Worm (Caenorhabditis elegans) whole organism, midembryonic: ENCODE measurements around the gene gpcp-1.

ENCODE experiments used
- T22C8.4 ChIP-seq: fragments of 200-800 bp; sonication (Bioruptor generic); IDR thresholded peaks from 2 replicates; pipeline ENCODE4 v1.3.6; 2022; ENCODE audit warnings: missing genetic modification characterization, missing compliant biosample characterization
- cog-1 ChIP-seq: sonication (generic microtip); optimal IDR thresholded peaks from 2 replicates; lab custom pipeline; 2016; ENCODE audit warnings: missing genetic modification characterization, missing compliant biosample characterization
- flt-1 ChIP-seq: fragments of 200-800 bp; sonication (Bioruptor generic); IDR thresholded peaks from 2 replicates; pipeline ENCODE4 v1.3.6; 2022; ENCODE audit warnings: missing genetic modification characterization, missing compliant biosample characterization
- klf-2 ChIP-seq: fragments of 200-800 bp; sonication (Bioruptor generic); conservative IDR thresholded peaks from 2 replicates; pipeline ENCODE4 v1.3.6; 2022; ENCODE audit warnings: missing genetic modification reagents, missing genetic modification characterization, missing compliant biosample characterization
- med-1 ChIP-seq: sonication (generic microtip); optimal IDR thresholded peaks from 2 replicates; lab custom pipeline; 2017; ENCODE audit warnings: missing genetic modification characterization, mild to moderate bottlenecking, missing compliant biosample characterization, antibody characterized with exemption, missing genetic modification reagents; ENCODE audit not compliant: insufficient read depth
- ref-1 ChIP-seq: fragments of 200-800 bp; sonication (Bioruptor generic); conservative IDR thresholded peaks from 2 replicates; pipeline ENCODE4 v1.3.6; 2022; ENCODE audit warnings: missing genetic modification reagents, missing genetic modification characterization, missing compliant biosample characterization
- tab-1 ChIP-seq: fragments of 200-800 bp; sonication (Bioruptor generic); IDR thresholded peaks from 2 replicates; pipeline ENCODE4 v1.3.6; 2022; ENCODE audit warnings: missing genetic modification characterization, missing compliant biosample characterization
- ztf-23 ChIP-seq: fragments of 200-800 bp; sonication (Bioruptor generic); IDR thresholded peaks from 2 replicates; pipeline ENCODE4 v1.3.6; 2022; ENCODE audit warnings: missing genetic modification reagents, missing genetic modification characterization, missing compliant biosample characterization
- ztf-29 ChIP-seq: fragments of 200-800 bp; sonication (Bioruptor generic); IDR thresholded peaks from 2 replicates; pipeline ENCODE4 v1.3.6; 2022; ENCODE audit warnings: missing genetic modification reagents, missing genetic modification characterization, missing compliant biosample characterization

Gene gpcp-1

DNA sequence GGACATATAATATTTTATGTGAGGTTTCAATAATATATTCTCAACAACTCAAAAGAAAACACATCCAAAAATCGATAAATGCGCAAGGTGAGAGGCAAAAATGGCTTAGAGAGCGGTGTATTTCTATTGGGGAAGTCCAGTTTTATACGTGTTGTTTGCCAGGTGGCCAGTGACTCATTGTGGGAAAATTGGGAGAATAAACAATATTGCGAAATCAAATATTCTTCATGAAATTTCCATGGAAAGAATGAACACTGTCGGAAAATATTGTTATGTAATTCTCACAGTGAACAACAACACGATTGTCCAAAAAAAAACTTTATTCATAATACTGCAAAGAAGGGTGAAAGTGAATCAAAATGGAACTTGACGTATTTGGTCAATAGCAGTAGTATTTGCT, 22.8 kb downstream of the gpcp-1 start:
- TF ChIP-seq flt-1 (GFP tag; lab: Robert Waterston, UW) (no peak), cog-1 (tag; lab: Kevin White, UChicago) (no peak), ref-1 (GFP tag; lab: Robert Waterston, UW) (no peak), ztf-23 (GFP tag; lab: Robert Waterston, UW) (no peak), ztf-29 (GFP tag; lab: Robert Waterston, UW) (no peak), med-1 (GFP tag; lab: Kevin White, UChicago) (no peak), tab-1 (GFP tag; lab: Robert Waterston, UW) (no peak), klf-2 (no peak), T22C8.4 (no peak)

DNA sequence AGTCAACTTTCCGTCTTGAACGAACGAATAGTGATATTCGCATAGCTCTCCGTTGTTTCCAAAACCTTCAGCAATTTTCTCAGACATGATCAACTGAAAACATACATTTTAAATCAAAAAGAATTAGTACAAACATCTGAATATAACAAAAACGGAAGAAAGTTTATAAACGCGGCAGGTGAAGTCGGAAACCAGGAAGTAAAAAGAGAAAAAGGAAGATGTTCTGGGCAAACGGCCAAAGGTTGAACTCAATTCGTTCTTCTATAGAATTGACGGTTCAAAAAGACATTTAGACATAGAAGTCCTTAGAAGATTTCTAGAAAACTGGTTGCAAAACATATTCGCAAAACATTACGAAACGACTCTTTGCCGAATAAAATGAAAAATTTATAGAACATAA, 23.2 kb downstream of the gpcp-1 start, which contains the start of gene F52E4.5:
Gene F52E4.5, minus strand, starts transcription at position 101 of the 400 bp plus-strand sequence.
- TF ChIP-seq tab-1 (GFP tag; lab: Robert Waterston, UW) = no peak
- TF ChIP-seq ztf-29 (GFP tag; lab: Robert Waterston, UW) = no peak
- no peak for TF ChIP-seq klf-2
- no peak for TF ChIP-seq T22C8.4
- no peak for TF ChIP-seq cog-1 (tag; lab: Kevin White, UChicago)

- TF ChIP-seq cog-1 (tag; lab: Kevin White, UChicago) (no peak), med-1 (GFP tag; lab: Kevin White, UChicago) (no peak), flt-1 (GFP tag; lab: Robert Waterston, UW) (no peak), ztf-23 (GFP tag; lab: Robert Waterston, UW) (no peak), ref-1 (GFP tag; lab: Robert Waterston, UW) (no peak), klf-2 (no peak), tab-1 (GFP tag; lab: Robert Waterston, UW) (no peak), ztf-29 (GFP tag; lab: Robert Waterston, UW) (no peak), T22C8.4 (no peak)
Observed at ce11 chrX:3080825-3081224, 29.6 kb downstream of the gpcp-1 start, which contains the start of gene twk-16. twk-16 (plus strand) TSS chrX:3081125.

DNA sequence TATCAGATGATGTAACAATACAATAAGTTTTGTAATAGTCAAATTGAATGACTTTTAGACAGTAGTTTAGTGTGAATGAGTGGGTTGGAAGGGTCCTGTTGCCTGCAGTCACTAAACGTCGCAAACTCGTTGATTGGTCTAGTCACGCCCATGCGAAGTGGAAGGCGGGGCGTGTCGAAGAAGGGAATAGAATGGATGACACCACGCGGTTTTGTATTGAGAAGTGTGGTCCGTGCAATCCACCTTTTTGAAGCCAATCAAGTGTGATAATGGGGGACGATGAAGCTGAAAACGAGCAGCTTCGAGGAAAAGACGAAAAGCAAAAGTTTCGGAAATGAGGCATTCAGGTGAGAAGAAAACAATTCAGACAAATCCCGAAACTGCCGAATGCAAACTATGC, 40.1 kb downstream of the gpcp-1 start, which contains the start of gene ceh-31:
Gene ceh-31, minus strand, starts transcription at position 101 of the 400 bp plus-strand sequence.
- TF ChIP-seq ref-1 (GFP tag; lab: Robert Waterston, UW) = no peak
- no peak for TF ChIP-seq flt-1 (GFP tag; lab: Robert Waterston, UW)
- no peak for TF ChIP-seq ztf-29 (GFP tag; lab: Robert Waterston, UW)
- no peak for TF ChIP-seq T22C8.4
- TF ChIP-seq tab-1 (GFP tag; lab: Robert Waterston, UW) = no peak
- no peak for TF ChIP-seq cog-1 (tag; lab: Kevin White, UChicago)
- TF ChIP-seq klf-2 = no peak
- TF ChIP-seq ztf-23 (GFP tag; lab: Robert Waterston, UW) = no peak
- no peak for TF ChIP-seq med-1 (GFP tag; lab: Kevin White, UChicago)

DNA sequence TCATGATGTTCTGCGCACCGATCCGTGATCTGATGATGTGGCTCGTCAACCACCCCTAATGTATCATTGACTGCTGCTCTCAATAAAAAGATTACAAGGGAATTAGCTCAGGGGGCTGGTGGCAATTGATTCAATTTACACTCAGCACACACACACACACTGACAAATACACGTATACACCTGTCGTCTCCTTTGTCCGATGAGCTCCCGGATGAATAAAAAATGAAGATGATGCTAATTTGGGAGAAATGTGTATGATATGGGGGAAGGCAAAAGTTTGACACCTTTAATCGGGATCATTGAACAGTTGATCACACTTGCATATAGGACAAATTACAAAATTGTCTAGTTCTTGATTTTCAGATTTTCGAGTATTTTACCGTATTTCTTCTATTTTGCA, 43.4 kb downstream of the gpcp-1 start:
- TF ChIP-seq ztf-29 (GFP tag; lab: Robert Waterston, UW) (no peak), ztf-23 (GFP tag; lab: Robert Waterston, UW) (no peak), cog-1 (tag; lab: Kevin White, UChicago) (no peak), ref-1 (GFP tag; lab: Robert Waterston, UW) (no peak), flt-1 (GFP tag; lab: Robert Waterston, UW) (no peak), klf-2 (no peak)

DNA sequence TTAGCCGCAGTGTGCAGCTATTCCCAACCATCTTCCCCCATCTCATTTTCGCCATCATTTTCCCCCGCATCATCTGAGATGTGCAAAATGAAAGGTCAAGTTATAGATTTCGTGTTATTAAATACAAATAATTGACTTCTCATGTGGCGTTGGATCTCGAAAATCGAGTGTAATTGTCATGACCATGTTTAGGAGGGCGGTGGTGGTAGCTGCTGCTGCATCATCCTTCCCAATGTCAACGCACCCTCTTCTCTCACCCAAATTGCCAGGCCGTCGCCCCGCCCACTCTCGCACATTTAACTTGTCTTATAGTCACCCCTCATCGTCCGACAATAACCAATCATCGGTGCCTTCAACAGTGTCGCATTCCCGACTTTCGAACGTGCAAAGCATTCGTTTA, 47.2 kb downstream of the gpcp-1 start, which contains the start of gene ceh-30:
Gene ceh-30, plus strand, starts transcription at position 301 of the 400 bp plus-strand sequence.
- TF ChIP-seq flt-1 (GFP tag; lab: Robert Waterston, UW) (no peak), klf-2 (no peak), ref-1 (GFP tag; lab: Robert Waterston, UW) (no peak), ztf-29 (GFP tag; lab: Robert Waterston, UW) (no peak), T22C8.4 (no peak), cog-1 (tag; lab: Kevin White, UChicago) (no peak)

DNA sequence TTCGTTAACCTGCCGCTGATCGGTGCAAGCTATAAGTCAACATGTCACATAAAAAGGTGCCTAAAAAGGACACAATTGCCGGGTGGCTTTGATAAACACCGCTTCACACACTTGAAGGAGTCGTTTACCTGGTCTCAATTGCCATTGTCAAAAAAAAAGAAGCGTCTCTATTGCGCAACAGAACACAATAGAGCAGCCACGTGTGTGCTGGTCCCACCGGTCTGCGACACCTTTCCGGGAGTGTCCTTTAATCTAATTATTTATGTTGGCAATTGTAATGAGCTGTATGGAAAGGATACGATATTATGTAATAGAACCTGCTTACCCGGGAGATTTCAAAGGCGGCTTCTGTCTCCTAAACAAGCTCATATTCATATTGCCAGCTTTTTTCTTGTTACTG, 48.7 kb downstream of the gpcp-1 start:
- TF ChIP-seq ztf-29 (GFP tag; lab: Robert Waterston, UW) (no peak), ztf-23 (GFP tag; lab: Robert Waterston, UW) (no peak), cog-1 (tag; lab: Kevin White, UChicago) (no peak), klf-2 (no peak), ref-1 (GFP tag; lab: Robert Waterston, UW) (no peak), flt-1 (GFP tag; lab: Robert Waterston, UW) (no peak), med-1 (GFP tag; lab: Kevin White, UChicago) (no peak), tab-1 (GFP tag; lab: Robert Waterston, UW) (no peak), T22C8.4 (no peak)

- TF ChIP-seq klf-2 (no peak), T22C8.4 (no peak), ref-1 (GFP tag; lab: Robert Waterston, UW) (no peak), flt-1 (GFP tag; lab: Robert Waterston, UW) (no peak), ztf-23 (GFP tag; lab: Robert Waterston, UW) (no peak), cog-1 (tag; lab: Kevin White, UChicago) (no peak), med-1 (GFP tag; lab: Kevin White, UChicago) (no peak), ztf-29 (GFP tag; lab: Robert Waterston, UW) (no peak)
Observed at ce11 chrX:3059299-3059698, 51.1 kb downstream of the gpcp-1 start, which contains the start of gene rsef-1. rsef-1 (minus strand) TSS chrX:3059399.

ce11 chrX:3057656-3058055, 52.8 kb downstream of the gpcp-1 start:
- TF ChIP-seq med-1 (GFP tag; lab: Kevin White, UChicago) = no peak
